Fruit fly (Drosophila melanogaster): ENCODE measurements around the gene Rhau.

Rhau gene

DNA sequence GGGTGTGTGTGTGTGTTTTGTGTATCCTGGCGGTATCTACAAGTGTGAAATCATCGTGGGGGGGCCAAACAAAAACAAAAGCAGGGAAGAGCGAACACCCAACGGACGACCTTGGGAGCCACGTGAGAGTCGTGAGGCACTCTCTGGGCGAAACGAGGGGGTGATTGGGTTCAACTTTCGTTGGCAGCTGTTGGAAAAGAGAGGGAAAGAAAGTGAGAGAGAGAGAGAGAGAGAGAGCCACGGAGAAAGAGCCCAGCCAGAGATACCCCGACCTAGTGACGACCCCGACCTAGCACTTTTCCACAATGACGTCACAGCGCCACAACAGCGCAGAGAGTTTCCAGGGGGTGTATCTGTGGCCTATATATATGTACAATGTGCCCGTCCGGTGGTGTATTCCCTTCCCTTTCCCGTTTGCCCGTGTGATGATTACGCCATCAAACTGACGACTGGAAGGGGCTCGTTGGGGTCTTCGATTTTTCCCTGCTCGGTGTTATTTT lies 51.9 kb downstream of the Rhau start:
- TF ChIP-seq Myc (optimal IDR thresholded peaks at IDR 0.05) (no peak), psq (optimal IDR thresholded peaks at IDR 0.05) (no peak), ttk (optimal IDR thresholded peaks at IDR 0.05) (no peak), Sin3A (optimal IDR thresholded peaks at IDR 0.05) (no peak), insv (optimal IDR thresholded peaks at IDR 0.05) (no peak), h (optimal IDR thresholded peaks at IDR 0.05) (no peak)
